Fruit fly (Drosophila melanogaster) whole organism, prepupa: ENCODE results near the gene Nuak.

Source experiments
- Blimp-1 ChIP-seq: fragments of 200-800 bp; sonication (Bioruptor generic); optimal IDR thresholded peaks from 3 replicates; lab custom pipeline; 2017; ENCODE audit warnings: missing biosample characterization, missing genetic modification characterization, mild to moderate bottlenecking, moderate library complexity, missing genetic modification reagents
- CG10631 ChIP-seq: fragments of 200-800 bp; sonication (Bioruptor generic); optimal IDR thresholded peaks from 2 replicates; lab custom pipeline; 2016; ENCODE audit warnings: missing biosample characterization, missing genetic modification characterization
- CG10669 ChIP-seq: fragments of 200-800 bp; sonication (Bioruptor generic); optimal IDR thresholded peaks from 3 replicates; lab custom pipeline; 2018; ENCODE audit warnings: missing biosample characterization, mild to moderate bottlenecking, missing genetic modification characterization, moderate library complexity
- CG11294 ChIP-seq: fragments of 200-800 bp; sonication (Bioruptor generic); IDR thresholded peaks from 2 replicates; pipeline ENCODE4 v1.3.6; 2022; ENCODE audit warnings: missing biosample characterization, missing genetic modification characterization
- CG11902 ChIP-seq: fragments of 200-800 bp; sonication (Bioruptor generic); optimal IDR thresholded peaks from 3 replicates; lab custom pipeline; 2016; ENCODE audit warnings: missing biosample characterization, missing genetic modification characterization
- CG15336 ChIP-seq: fragments of 200-800 bp; sonication (Bioruptor generic); IDR thresholded peaks from 2 replicates; pipeline ENCODE4 v1.3.6; 2022; ENCODE audit warnings: missing biosample characterization, missing genetic modification characterization
- CG1621 ChIP-seq: fragments of 200-800 bp; sonication (Bioruptor generic); optimal IDR thresholded peaks from 3 replicates; lab custom pipeline; 2018; ENCODE audit warnings: missing biosample characterization, mild to moderate bottlenecking, missing genetic modification characterization
- CG16779 ChIP-seq: fragments of 200-800 bp; sonication (Bioruptor generic); optimal IDR thresholded peaks from 3 replicates; lab custom pipeline; 2017; ENCODE audit warnings: missing biosample characterization, mild to moderate bottlenecking, missing genetic modification characterization
- CG3032 ChIP-seq: fragments of 200-800 bp; optimal IDR thresholded peaks from 2 replicates; lab custom pipeline; 2019; ENCODE audit warnings: missing biosample characterization, mild to moderate bottlenecking, missing genetic modification characterization, moderate library complexity
- CG31627 ChIP-seq: fragments of 200-800 bp; sonication (Bioruptor generic); optimal IDR thresholded peaks from 3 replicates; lab custom pipeline; 2016; ENCODE audit warnings: missing biosample characterization, missing genetic modification characterization
- CG32006 ChIP-seq: fragments of 200-800 bp; sonication (Bioruptor generic); optimal IDR thresholded peaks from 3 replicates; lab custom pipeline; 2017; ENCODE audit warnings: missing biosample characterization, mild to moderate bottlenecking, missing genetic modification characterization
- CG34406 ChIP-seq: fragments of 200-800 bp; sonication (Bioruptor generic); optimal IDR thresholded peaks from 3 replicates; lab custom pipeline; 2016; ENCODE audit warnings: missing biosample characterization, missing genetic modification characterization
- CG3919 ChIP-seq: fragments of 200-800 bp; sonication (Bioruptor generic); optimal IDR thresholded peaks from 3 replicates; lab custom pipeline; 2016; ENCODE audit warnings: missing biosample characterization, missing genetic modification characterization
- CG4318 ChIP-seq: fragments of 200-800 bp; sonication (Bioruptor generic); optimal IDR thresholded peaks from 3 replicates; lab custom pipeline; 2017; ENCODE audit warnings: missing biosample characterization, mild to moderate bottlenecking, missing genetic modification characterization
- CG6163 ChIP-seq: fragments of 200-800 bp; sonication (Bioruptor generic); IDR thresholded peaks from 3 replicates; pipeline ENCODE4 v1.3.6; 2022; ENCODE audit warnings: missing biosample characterization, missing genetic modification characterization
- CG6276 ChIP-seq: fragments of 200-800 bp; sonication (Bioruptor generic); optimal IDR thresholded peaks from 2 replicates; lab custom pipeline; 2017; ENCODE audit warnings: missing biosample characterization, mild to moderate bottlenecking, missing genetic modification characterization
- CG6854 ChIP-seq: fragments of 200-800 bp; sonication (Bioruptor generic); optimal IDR thresholded peaks from 2 replicates; lab custom pipeline; 2017; ENCODE audit warnings: missing biosample characterization, mild to moderate bottlenecking, missing genetic modification characterization
- CG8119 ChIP-seq: fragments of 200-800 bp; sonication (Bioruptor generic); IDR thresholded peaks from 3 replicates; pipeline ENCODE4 v1.3.6; 2022; ENCODE audit warnings: missing biosample characterization, missing genetic modification characterization
- CG8632 ChIP-seq: fragments of 200-800 bp; sonication (Bioruptor generic); optimal IDR thresholded peaks from 3 replicates; lab custom pipeline; 2016; ENCODE audit warnings: missing biosample characterization, missing genetic modification characterization
- CG9139 ChIP-seq: fragments of 200-800 bp; sonication (Bioruptor generic); optimal IDR thresholded peaks from 3 replicates; lab custom pipeline; 2017; ENCODE audit warnings: missing biosample characterization, mild to moderate bottlenecking, missing genetic modification characterization
- Eip75B ChIP-seq: fragments of 200-800 bp; sonication (Bioruptor generic); optimal IDR thresholded peaks from 3 replicates; lab custom pipeline; 2016; ENCODE audit warnings: missing biosample characterization, missing genetic modification characterization
- Ets21C ChIP-seq: fragments of 200-800 bp; sonication (Bioruptor generic); optimal IDR thresholded peaks from 3 replicates; lab custom pipeline; 2016; ENCODE audit warnings: missing biosample characterization, missing genetic modification characterization
- Ets96B ChIP-seq: fragments of 200-800 bp; optimal IDR thresholded peaks from 2 replicates; lab custom pipeline; 2019; ENCODE audit warnings: missing biosample characterization, mild to moderate bottlenecking, missing genetic modification characterization, moderate library complexity
- Gug ChIP-seq: fragments of 200-800 bp; sonication (Bioruptor generic); IDR thresholded peaks from 2 replicates; pipeline ENCODE4 v1.3.6; 2022; ENCODE audit warnings: missing biosample characterization, missing genetic modification characterization
- Lpt ChIP-seq: fragments of 200-800 bp; sonication (Bioruptor generic); optimal IDR thresholded peaks from 3 replicates; lab custom pipeline; 2016; ENCODE audit warnings: missing biosample characterization, missing genetic modification characterization
- Met ChIP-seq: fragments of 200-800 bp; sonication (Bioruptor generic); optimal IDR thresholded peaks from 3 replicates; lab custom pipeline; 2016; ENCODE audit warnings: missing biosample characterization, missing genetic modification characterization
- OdsH ChIP-seq: fragments of 200-800 bp; sonication (Bioruptor generic); optimal IDR thresholded peaks from 3 replicates; lab custom pipeline; 2016; ENCODE audit warnings: missing biosample characterization, missing genetic modification characterization
- Smox ChIP-seq: fragments of 200-800 bp; sonication (Bioruptor generic); optimal IDR thresholded peaks from 3 replicates; lab custom pipeline; 2016; ENCODE audit warnings: missing biosample characterization, missing genetic modification characterization
- achi ChIP-seq: fragments of 200-800 bp; sonication (Bioruptor generic); optimal IDR thresholded peaks from 3 replicates; lab custom pipeline; 2016; ENCODE audit warnings: missing biosample characterization, missing genetic modification characterization
- dac ChIP-seq: fragments of 200-800 bp; sonication (Bioruptor generic); optimal IDR thresholded peaks from 2 replicates; lab custom pipeline; 2017; ENCODE audit warnings: missing biosample characterization, mild to moderate bottlenecking, missing genetic modification characterization
- dsx ChIP-seq: fragments of 200-800 bp; optimal IDR thresholded peaks from 3 replicates; lab custom pipeline; 2019; ENCODE audit warnings: missing biosample characterization, mild to moderate bottlenecking, missing genetic modification characterization, moderate library complexity; ENCODE audit not compliant: poor library complexity, severe bottlenecking
- eg ChIP-seq: fragments of 200-800 bp; sonication (Bioruptor generic); IDR thresholded peaks from 3 replicates; pipeline ENCODE4 v1.3.6; 2022; ENCODE audit warnings: missing biosample characterization, missing genetic modification characterization
- esn ChIP-seq: fragments of 200-800 bp; sonication (Bioruptor generic); optimal IDR thresholded peaks from 2 replicates; lab custom pipeline; 2016; ENCODE audit warnings: missing biosample characterization, mild to moderate bottlenecking, missing genetic modification characterization, moderate library complexity
- fd59A ChIP-seq: fragments of 200-800 bp; sonication (Bioruptor generic); optimal IDR thresholded peaks from 2 replicates; lab custom pipeline; 2017; ENCODE audit warnings: missing biosample characterization, mild to moderate bottlenecking, missing genetic modification characterization, missing genetic modification reagents
- fd85E ChIP-seq: fragments of 200-800 bp; sonication (Bioruptor generic); optimal IDR thresholded peaks from 3 replicates; lab custom pipeline; 2016; ENCODE audit warnings: missing biosample characterization, missing genetic modification characterization
- net ChIP-seq: fragments of 200-800 bp; sonication (Bioruptor generic); optimal IDR thresholded peaks from 3 replicates; lab custom pipeline; 2016; ENCODE audit warnings: missing biosample characterization, missing genetic modification characterization
- salr ChIP-seq, 2 experiments: fragments of 200-800 bp; sonication (Bioruptor generic); optimal IDR thresholded peaks; 3 replicates each; lab custom pipeline; 2016 to 2018; ENCODE audit warnings: missing biosample characterization in 2 of 2, missing genetic modification characterization in 2 of 2, mild to moderate bottlenecking in 1 of 2
- ss ChIP-seq, 2 experiments: fragments of 200-800 bp; sonication (Bioruptor generic); optimal IDR thresholded peaks; 2 replicates in 1 of 2; 3 replicates in 1 of 2; lab custom pipeline; 2017 to 2018; ENCODE audit warnings: mild to moderate bottlenecking in 2 of 2, missing biosample characterization in 2 of 2, missing genetic modification characterization in 2 of 2, moderate library complexity in 1 of 2
- svp ChIP-seq: fragments of 200-800 bp; sonication (Bioruptor generic); peaks from one replicate; lab custom pipeline; 2016; ENCODE audit warnings: missing biosample characterization, missing genetic modification characterization
- vri ChIP-seq: fragments of 200-800 bp; sonication (Bioruptor generic); optimal IDR thresholded peaks from 3 replicates; lab custom pipeline; 2016; ENCODE audit warnings: missing biosample characterization, mild to moderate bottlenecking, missing genetic modification characterization

Gene Nuak

dm6 chr3R:10263972-10264536 lies at the start of gene Nuak (continued):
- peak; percentile 89 for TF ChIP-seq OdsH (GFP tag; lab: Kevin White, UChicago)
- TF ChIP-seq CG8632 (GFP tag; lab: Kevin White, UChicago), result peak; percentile 60
- TF ChIP-seq CG3032 (tag; lab: Kevin White, UChicago), result peak; percentile 88
- TF ChIP-seq Met (GFP tag; lab: Kevin White, UChicago), result peak; percentile 81
- TF ChIP-seq ss (GFP tag; optimal IDR thresholded peaks at IDR 0.05; lab: Kevin White, UChicago), result peak; percentile 31 to 64
- peak; percentile 64 for TF ChIP-seq Lpt (GFP tag; lab: Kevin White, UChicago)
- peak; percentile 89 for TF ChIP-seq CG11902 (GFP tag; lab: Kevin White, UChicago)
- peak; percentile 94 for TF ChIP-seq Eip75B (GFP tag; lab: Kevin White, UChicago)

DNA sequence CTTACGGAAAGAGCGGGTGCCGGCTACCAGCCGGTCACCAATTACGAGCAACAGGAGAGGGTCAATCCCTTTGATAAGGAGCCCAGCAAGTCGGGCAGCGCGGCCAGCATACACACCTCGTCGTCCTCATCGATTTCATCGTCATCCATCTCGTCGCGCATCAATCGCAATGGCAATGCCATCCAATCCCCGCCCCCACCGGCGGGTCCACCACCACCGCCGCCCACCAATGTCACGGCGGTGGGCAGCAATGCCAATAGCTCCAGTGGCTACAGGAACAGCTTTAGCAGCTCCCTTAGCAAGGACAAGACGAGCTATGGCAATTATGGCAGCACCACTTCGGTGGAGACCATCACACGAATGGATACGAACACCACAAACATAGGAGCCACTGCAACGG lies 46.1 kb upstream of the Nuak start:
- TF ChIP-seq salr (GFP tag; optimal IDR thresholded peaks at IDR 0.05; lab: Kevin White, UChicago), result no peak
- TF ChIP-seq Eip75B (GFP tag; lab: Kevin White, UChicago), result no peak
- no peak for TF ChIP-seq CG11294 (GFP tag; lab: Robert Waterston, UW)
- TF ChIP-seq CG15336 (GFP tag; lab: Robert Waterston, UW), result no peak
- no peak for TF ChIP-seq Ets21C (GFP tag; lab: Kevin White, UChicago)
- no peak for TF ChIP-seq Smox (GFP tag; lab: Kevin White, UChicago)
- TF ChIP-seq CG3919 (GFP tag; lab: Kevin White, UChicago), result no peak
- TF ChIP-seq CG11902 (GFP tag; lab: Kevin White, UChicago), result no peak
- no peak for TF ChIP-seq vri (GFP tag; lab: Kevin White, UChicago)
- TF ChIP-seq CG10669 (GFP tag; lab: Kevin White, UChicago), result no peak
- TF ChIP-seq CG3032 (tag; lab: Kevin White, UChicago), result no peak
- no peak for TF ChIP-seq fd59A (GFP tag; lab: Kevin White, UChicago)
- TF ChIP-seq CG4318 (GFP tag; lab: Kevin White, UChicago), result no peak
- TF ChIP-seq esn, result no peak
- no peak for TF ChIP-seq CG31627 (GFP tag; lab: Kevin White, UChicago)
- TF ChIP-seq CG32006 (GFP tag; lab: Kevin White, UChicago), result no peak
- no peak for TF ChIP-seq net
- TF ChIP-seq CG10631, result no peak
- no peak for TF ChIP-seq eg (GFP tag; lab: Robert Waterston, UW)
- no peak for TF ChIP-seq Gug (GFP tag; lab: Robert Waterston, UW)

dm6 chr3R:10222416-10222815 lies 41.7 kb upstream of the Nuak start, which contains the start of gene CG12420:
CG12420 (plus strand) TSS chr3R:10222698.
- TF ChIP-seq CG6163, result no peak
- no peak for TF ChIP-seq dac
- no peak for TF ChIP-seq CG34406 (GFP tag; lab: Kevin White, UChicago)
- no peak for TF ChIP-seq salr (GFP tag; optimal IDR thresholded peaks at IDR 0.05; lab: Kevin White, UChicago)
- no peak for TF ChIP-seq Blimp-1 (GFP tag; lab: Kevin White, UChicago)
- no peak for TF ChIP-seq fd85E (GFP tag; lab: Kevin White, UChicago)
- no peak for TF ChIP-seq CG10669 (GFP tag; lab: Kevin White, UChicago)
- no peak for TF ChIP-seq Ets96B
- no peak for TF ChIP-seq CG10631

DNA sequence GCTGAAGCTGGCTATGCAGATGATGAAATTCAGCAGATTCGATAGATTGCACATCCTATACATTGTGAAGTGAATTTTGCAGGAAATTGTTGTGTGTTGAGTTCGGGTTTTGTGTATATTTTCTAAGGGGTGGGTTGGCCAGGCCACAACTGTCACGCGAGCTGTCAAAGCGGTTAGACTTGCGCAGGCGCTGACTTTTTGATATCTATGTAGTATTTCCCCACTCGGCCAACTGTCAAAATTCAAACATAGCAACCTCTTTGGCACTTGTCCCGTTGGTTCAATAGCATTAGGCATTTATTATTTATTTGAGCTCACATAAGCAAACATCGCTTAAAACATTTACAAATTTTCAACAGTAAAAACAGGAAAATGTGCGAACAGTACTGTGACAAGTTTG lies 39.5 kb upstream of the Nuak start, which contains the start of the genes CG12817 and CG34107:
TSS of gene CG12817 (minus strand) at position 132 of the 400 bp plus-strand sequence.
TSS of gene CG34107 (plus strand) at position 316 of the 400 bp plus-strand sequence.
- no peak for TF ChIP-seq CG6854 (GFP tag; lab: Kevin White, UChicago)
- peak; percentile 54 for TF ChIP-seq achi (GFP tag; lab: Kevin White, UChicago)

DNA sequence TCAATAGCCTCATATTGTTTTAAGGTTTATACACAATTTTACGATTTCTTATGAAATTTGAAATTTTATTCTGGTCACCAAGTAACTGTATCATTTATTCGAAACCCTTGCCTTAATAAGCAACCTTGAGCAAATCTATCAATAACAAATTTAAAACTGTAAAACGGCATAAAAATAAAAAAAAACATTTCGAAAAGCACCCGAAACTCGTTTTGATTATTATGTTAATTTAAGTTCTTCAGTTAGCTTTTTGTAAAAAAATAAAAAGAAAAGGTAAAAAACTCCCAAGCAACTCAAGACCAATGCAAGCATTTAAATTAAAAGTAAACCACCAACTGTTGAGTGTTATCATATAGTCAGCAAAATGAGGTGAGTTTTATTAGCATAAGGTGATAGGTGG lies 38.7 kb upstream of the Nuak start, which contains the start of gene CG42795:
TSS of gene CG42795 (plus strand) at position 301 of the 400 bp plus-strand sequence.
- no peak for TF ChIP-seq CG8119 (GFP tag; lab: Robert Waterston, UW)
- TF ChIP-seq CG3919 (GFP tag; lab: Kevin White, UChicago), result no peak
- TF ChIP-seq CG6163, result no peak
- TF ChIP-seq CG6276 (GFP tag; lab: Kevin White, UChicago), result no peak
- no peak for TF ChIP-seq CG9139 (GFP tag; lab: Kevin White, UChicago)
- TF ChIP-seq dsx (GFP tag; lab: Kevin White, UChicago), result no peak
- TF ChIP-seq CG6854 (GFP tag; lab: Kevin White, UChicago), result no peak
- no peak for TF ChIP-seq Met (GFP tag; lab: Kevin White, UChicago)
- TF ChIP-seq CG16779 (tag; lab: Kevin White, UChicago), result no peak
- no peak for TF ChIP-seq CG8632 (GFP tag; lab: Kevin White, UChicago)
- no peak for TF ChIP-seq svp
- no peak for TF ChIP-seq dac
- no peak for TF ChIP-seq Gug (GFP tag; lab: Robert Waterston, UW)
- no peak for TF ChIP-seq CG1621 (tag; lab: Kevin White, UChicago)
- no peak for TF ChIP-seq CG10631
- TF ChIP-seq Ets96B, result no peak
- TF ChIP-seq, all 60 proteins: peak for 0
